Fruit fly (Drosophila melanogaster) whole organism, embryonic: Measurements from ENCODE around the gene Muc11A.
A peak's percentile ranks its signal among the peaks of the same experiment; 100 is the strongest.

Source experiments
- Atf-2 ChIP-seq: fragments of 200-800 bp; sonication (Bioruptor generic); optimal IDR thresholded peaks from 2 replicates; lab custom pipeline; 2016; ENCODE audit warnings: missing biosample characterization, missing genetic modification characterization
- Bgb ChIP-seq: fragments of 200-800 bp; sonication (Bioruptor generic); IDR thresholded peaks from 2 replicates; pipeline ENCODE4 v1.3.6; 2022; ENCODE audit warnings: missing biosample characterization, missing genetic modification characterization; ENCODE audit not compliant: partially characterized antibody
- CG10209 ChIP-seq: fragments of 200-800 bp; sonication (Bioruptor generic); optimal IDR thresholded peaks from 3 replicates; lab custom pipeline; 2017; ENCODE audit warnings: missing biosample characterization, mild to moderate bottlenecking, missing genetic modification characterization, missing genetic modification reagents
- CG14860 ChIP-seq: fragments of 200-800 bp; sonication (Bioruptor generic); IDR thresholded peaks from 3 replicates; pipeline ENCODE4 v1.3.6; 2022; ENCODE audit warnings: missing biosample characterization, missing genetic modification characterization; ENCODE audit not compliant: partially characterized antibody
- CG15269 ChIP-seq: fragments of 200-800 bp; sonication (Bioruptor generic); optimal IDR thresholded peaks from 2 replicates; lab custom pipeline; 2018; ENCODE audit warnings: missing biosample characterization, mild to moderate bottlenecking, missing genetic modification characterization, moderate library complexity
- CG16813 ChIP-seq: fragments of 200-800 bp; sonication (Bioruptor generic); IDR thresholded peaks from 3 replicates; pipeline ENCODE4 v1.3.6; 2022; ENCODE audit warnings: missing biosample characterization, missing genetic modification characterization; ENCODE audit not compliant: partially characterized antibody
- CG17612 ChIP-seq: fragments of 200-800 bp; sonication (Bioruptor generic); IDR thresholded peaks from 2 replicates; pipeline ENCODE4 v1.3.6; 2022; ENCODE audit warnings: missing biosample characterization, missing genetic modification characterization
- CG18262 ChIP-seq: fragments of 200-800 bp; optimal IDR thresholded peaks from 3 replicates; lab custom pipeline; 2019; ENCODE audit warnings: missing biosample characterization, mild to moderate bottlenecking, missing genetic modification characterization, moderate library complexity
- CG2116 ChIP-seq: fragments of 200-800 bp; sonication (Bioruptor generic); optimal IDR thresholded peaks from 3 replicates; lab custom pipeline; 2018; ENCODE audit warnings: missing biosample characterization, mild to moderate bottlenecking, missing genetic modification characterization
- CG4424 ChIP-seq: fragments of 200-800 bp; sonication (Bioruptor generic); optimal IDR thresholded peaks from 3 replicates; lab custom pipeline; 2016; ENCODE audit warnings: missing biosample characterization, missing genetic modification characterization
- CG5180 ChIP-seq: fragments of 200-800 bp; sonication (Bioruptor generic); optimal IDR thresholded peaks from 3 replicates; lab custom pipeline; 2017; ENCODE audit warnings: missing biosample characterization, missing genetic modification characterization, mild to moderate bottlenecking, moderate library complexity, missing genetic modification reagents
- CG7271 ChIP-seq: fragments of 200-800 bp; sonication (Bioruptor generic); optimal IDR thresholded peaks from 2 replicates; lab custom pipeline; 2018; ENCODE audit warnings: missing biosample characterization, mild to moderate bottlenecking, missing genetic modification characterization, moderate library complexity
- CG7963 ChIP-seq: fragments of 200-800 bp; sonication (Bioruptor generic); IDR thresholded peaks from 3 replicates; pipeline ENCODE4 v1.3.6; 2022; ENCODE audit warnings: missing biosample characterization, missing genetic modification characterization; ENCODE audit not compliant: partially characterized antibody
- CG8290 ChIP-seq, 3 experiments: fragments of 200-800 bp; sonication (Bioruptor generic); optimal IDR thresholded peaks; 2 replicates each; lab custom pipeline; 2016 to 2019; ENCODE audit warnings: missing biosample characterization in 3 of 3, missing genetic modification characterization in 3 of 3, mild to moderate bottlenecking in 2 of 3, moderate library complexity in 1 of 3
- CG8388 ChIP-seq: fragments of 200-800 bp; sonication (Bioruptor generic); optimal IDR thresholded peaks from 2 replicates; lab custom pipeline; 2019; ENCODE audit warnings: missing biosample characterization, mild to moderate bottlenecking, missing genetic modification characterization, moderate library complexity
- Dll ChIP-seq: fragments of 200-800 bp; sonication (Bioruptor generic); IDR thresholded peaks from 4 replicates; pipeline ENCODE4 v1.3.6; 2022; ENCODE audit warnings: missing biosample characterization, missing genetic modification characterization; ENCODE audit not compliant: partially characterized antibody
- Fer1 ChIP-seq: fragments of 200-800 bp; sonication (Bioruptor generic); optimal IDR thresholded peaks from 2 replicates; lab custom pipeline; 2017; ENCODE audit warnings: missing biosample characterization, mild to moderate bottlenecking, missing genetic modification characterization
- GATAe ChIP-seq: fragments of 200-800 bp; sonication (Bioruptor generic); conservative IDR thresholded peaks from 2 replicates; pipeline ENCODE4 v1.3.6; 2022; ENCODE audit warnings: missing biosample characterization, missing genetic modification characterization
- HLH4C ChIP-seq: fragments of 200-800 bp; sonication (Bioruptor generic); IDR thresholded peaks from 3 replicates; pipeline ENCODE4 v1.3.6; 2022; ENCODE audit warnings: missing biosample characterization, missing genetic modification characterization; ENCODE audit not compliant: partially characterized antibody
- MTF-1 ChIP-seq: fragments of 200-800 bp; sonication (Bioruptor generic); optimal IDR thresholded peaks from 2 replicates; lab custom pipeline; 2018; ENCODE audit warnings: missing biosample characterization, mild to moderate bottlenecking, missing genetic modification characterization, borderline replicate concordance
- Rfx ChIP-seq: fragments of 200-800 bp; sonication (Bioruptor generic); IDR thresholded peaks from 2 replicates; pipeline ENCODE4 v1.3.6; 2022; ENCODE audit warnings: missing biosample characterization, missing genetic modification characterization
- Scr ChIP-seq: fragments of 200-800 bp; sonication (Bioruptor generic); IDR thresholded peaks from 2 replicates; pipeline ENCODE4 v1.3.6; 2022; ENCODE audit warnings: missing biosample characterization, missing genetic modification characterization; ENCODE audit not compliant: partially characterized antibody
- Stat92E ChIP-seq, 3 experiments: fragments of >200 bp in 2 of 3; fragments of 200-800 bp in 1 of 3; sonication (Bioruptor generic) in 1 of 3; optimal IDR thresholded peaks; 2 replicates each; lab custom pipeline; 2017 to 2019; ENCODE audit warnings: missing biosample characterization in 3 of 3, missing genetic modification characterization in 3 of 3, mild to moderate bottlenecking in 1 of 3, moderate library complexity in 1 of 3
- YL-1 ChIP-seq: fragments of 200-800 bp; sonication (Bioruptor generic); optimal IDR thresholded peaks from 3 replicates; lab custom pipeline; 2017; ENCODE audit warnings: missing biosample characterization, mild to moderate bottlenecking, missing genetic modification characterization
- ara ChIP-seq: fragments of 200-800 bp; sonication (Bioruptor generic); IDR thresholded peaks from 2 replicates; pipeline ENCODE4 v1.3.6; 2022; ENCODE audit warnings: missing biosample characterization, missing genetic modification characterization
- nerfin-2 ChIP-seq: fragments of 200-800 bp; sonication (Bioruptor generic); IDR thresholded peaks from 2 replicates; pipeline ENCODE4 v1.3.6; 2022; ENCODE audit warnings: missing biosample characterization, missing genetic modification characterization; ENCODE audit not compliant: partially characterized antibody
- odd ChIP-seq: fragments of 200-800 bp; sonication (Bioruptor generic); optimal IDR thresholded peaks from 2 replicates; lab custom pipeline; 2017; ENCODE audit warnings: missing biosample characterization, mild to moderate bottlenecking, missing genetic modification characterization
- prd ChIP-seq, 3 experiments: fragments of >200 bp in 2 of 3; fragments of 200-800 bp in 1 of 3; sonication (Bioruptor generic) in 1 of 3; optimal IDR thresholded peaks in 2 of 3; IDR thresholded peaks in 1 of 3; 2 replicates in 2 of 3; 3 replicates in 1 of 3; pipeline versions ENCODE4 v1.3.6 to Lab custom; 2017 to 2022; ENCODE audit warnings: missing biosample characterization in 1 of 3, missing genetic modification characterization in 1 of 3
- row ChIP-seq: fragments of 200-800 bp; sonication (Bioruptor generic); IDR thresholded peaks from 3 replicates; pipeline ENCODE4 v1.3.6; 2022; ENCODE audit warnings: missing biosample characterization, missing genetic modification characterization
- sens ChIP-seq: fragments of 200-800 bp; sonication (Bioruptor generic); peaks from one replicate; lab custom pipeline; 2016; ENCODE audit warnings: missing biosample characterization, missing genetic modification characterization
- tna ChIP-seq: fragments of 200-800 bp; sonication (Bioruptor generic); IDR thresholded peaks from 2 replicates; pipeline ENCODE4 v1.3.6; 2022; ENCODE audit warnings: missing biosample characterization, missing genetic modification characterization; ENCODE audit not compliant: partially characterized antibody
- trem ChIP-seq: fragments of 200-800 bp; optimal IDR thresholded peaks from 3 replicates; lab custom pipeline; 2019; ENCODE audit warnings: missing biosample characterization, mild to moderate bottlenecking, missing genetic modification characterization, moderate library complexity

Muc11A gene

DNA sequence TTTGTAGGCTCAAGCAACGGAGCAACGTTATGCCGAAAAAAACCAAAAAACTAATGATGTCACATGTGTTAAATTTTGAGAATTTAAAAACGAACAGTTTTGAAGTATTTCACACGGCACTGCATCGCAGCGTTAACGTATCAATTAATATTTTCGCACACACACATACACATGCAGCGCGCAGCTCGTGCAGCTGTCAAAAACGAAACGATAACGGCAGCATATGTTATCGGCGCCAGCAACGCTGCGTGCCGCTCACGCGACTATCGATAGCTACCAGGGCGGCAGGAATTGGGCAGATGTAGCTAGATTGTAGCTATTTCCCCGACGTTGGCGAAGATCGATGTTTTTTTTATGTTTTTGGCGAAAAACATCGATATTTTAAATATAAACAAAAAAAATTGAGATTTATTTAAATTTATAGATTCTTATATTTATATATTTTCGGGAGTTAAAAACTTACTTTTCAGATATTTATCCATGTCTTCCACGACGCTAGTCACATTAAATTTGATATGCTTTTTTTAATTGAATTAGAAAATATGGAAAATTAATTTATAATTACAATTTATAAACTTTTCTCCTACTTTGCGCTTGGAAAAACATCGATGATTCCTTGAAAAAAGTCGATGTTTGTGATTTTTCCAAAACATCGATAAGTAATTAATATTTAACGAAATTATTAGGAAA is 30.6 kb upstream of the Muc11A start, which contains the start of gene Usp7 (continued):
- TF ChIP-seq prd (optimal IDR thresholded peaks at IDR 0.05; lab: Kevin White, UChicago) (no peak), prd (GFP tag; IDR thresholded peaks at IDR 0.05; lab: Robert Waterston, UW) (0 out of 3 replicates have a peak, but pooled peaks have one; percentile 28), CG16813 (peak; percentile 97), MTF-1 (GFP tag; lab: Kevin White, UChicago) (peak; percentile 49), CG2116 (peak; percentile 96), trem (tag; lab: Kevin White, UChicago) (peak; percentile 42), sens (GFP tag; lab: Kevin White, UChicago) (peak; percentile 72), CG7271 (no peak), YL-1 (GFP tag; lab: Kevin White, UChicago) (peak; percentile 73)

DNA sequence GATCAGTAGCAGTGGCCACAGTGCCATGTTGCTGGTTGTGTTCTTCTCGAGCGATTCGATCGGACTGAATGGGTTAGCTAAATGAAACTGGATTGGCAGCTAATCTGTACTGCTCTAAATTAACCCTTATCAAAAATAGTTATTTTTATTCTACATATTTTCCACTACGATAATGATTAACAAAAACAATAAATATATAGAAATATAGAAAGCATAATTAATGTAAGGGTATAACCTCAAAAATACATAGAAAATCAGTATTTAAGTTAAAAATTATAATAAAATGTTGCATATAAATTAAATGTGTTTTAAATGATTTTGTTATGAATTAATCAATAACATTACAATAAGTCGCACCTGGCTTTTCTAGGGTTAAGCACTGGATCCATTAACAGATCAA is 28.2 kb upstream of the Muc11A start, which contains the start of gene Cyp311a1:
Cyp311a1 (minus strand) TSS at position 66 of the 400 bp plus-strand sequence.
- TF ChIP-seq Atf-2 (GFP tag; lab: Kevin White, UChicago) (no peak), CG10209 (GFP tag; lab: Kevin White, UChicago) (no peak), row (GFP tag; lab: Robert Waterston, UW) (peak; percentile 17; the same call in 1 of the 3 replicates)
- TF ChIP-seq, all 482 proteins: peak for 1

DNA sequence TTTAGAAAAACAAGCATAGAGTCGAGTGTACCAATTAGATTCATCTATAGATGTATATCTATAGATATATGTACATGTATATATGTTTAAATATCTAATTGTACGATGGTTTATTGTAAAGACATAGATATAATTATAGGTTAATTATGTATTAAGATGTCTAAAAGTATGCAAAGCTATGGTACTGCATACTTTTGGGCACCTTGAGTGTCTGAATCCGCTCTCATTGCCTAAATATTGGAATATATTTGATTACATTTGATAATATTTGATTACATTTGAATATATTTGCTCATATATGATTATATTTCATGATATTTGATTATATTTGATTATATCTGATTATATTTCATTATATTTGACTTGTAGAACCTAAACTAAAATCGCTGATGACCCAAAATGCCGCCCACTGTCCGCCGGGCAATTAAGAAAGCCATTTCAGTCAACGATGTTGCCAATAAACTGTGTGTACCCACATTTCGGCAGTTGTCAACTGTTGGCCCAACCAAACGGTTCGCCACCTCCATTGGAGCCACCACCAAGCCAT is 27.4 kb upstream of the Muc11A start, which contains the start of gene Cyp318a1:
Cyp318a1 (plus strand) TSS at position 497 of the 547 bp plus-strand sequence.
- TF ChIP-seq CG5180 (GFP tag; lab: Kevin White, UChicago): no peak
- TF ChIP-seq odd: no peak
- peak; percentile 78 for TF ChIP-seq CG8290 (GFP tag; optimal IDR thresholded peaks at IDR 0.05; lab: Kevin White, UChicago)
- peak in 1 of 2 experiments; percentile 84 for TF ChIP-seq CG8290 (tag; optimal IDR thresholded peaks at IDR 0.05; lab: Kevin White, UChicago)
- no peak for TF ChIP-seq Fer1 (GFP tag; lab: Kevin White, UChicago)
- TF ChIP-seq ara (GFP tag; lab: Robert Waterston, UW): no peak
- TF ChIP-seq CG4424 (GFP tag; lab: Kevin White, UChicago): no peak
- TF ChIP-seq CG8388 (GFP tag; lab: Kevin White, UChicago): no peak
- peak; percentile 65; the same call in 1 of the 2 replicates for TF ChIP-seq CG17612 (GFP tag; lab: Robert Waterston, UW)
- TF ChIP-seq Rfx: no peak
- TF ChIP-seq CG15269 (tag; lab: Kevin White, UChicago): no peak

- TF ChIP-seq CG7963 (GFP tag; lab: Robert Waterston, UW) (0 out of 3 replicates have a peak, but pooled peaks have one; percentile 44), GATAe (no peak), Scr (GFP tag; lab: Robert Waterston, UW) (0 out of 2 replicates have a peak, but pooled peaks have one; percentile 24), tna (GFP tag; lab: Robert Waterston, UW) (peak; percentile 66; the same call in 1 of the 2 replicates), CG16813 (peak; percentile 42; the same call in 2 of the 3 replicates), nerfin-2 (GFP tag; lab: Robert Waterston, UW) (peak; percentile 62), CG18262 (no peak), Dll (GFP tag; lab: Robert Waterston, UW) (0 out of 4 replicates have a peak, but pooled peaks have one; percentile 22), HLH4C (GFP tag; lab: Robert Waterston, UW) (peak; percentile 73), Bgb (GFP tag; lab: Robert Waterston, UW) (0 out of 2 replicates have a peak, but pooled peaks have one; percentile 28), Stat92E (GFP tag; optimal IDR thresholded peaks at IDR 0.05; lab: Kevin White, UChicago) (no peak), CG14860 (GFP tag; lab: Robert Waterston, UW) (peak; percentile 53; the same call in 1 of the 3 replicates)
Observed at dm6 chrX:12034713-12035112, 24.9 kb upstream of the Muc11A start.
